Worm (Caenorhabditis elegans): ENCODE results near the gene lat-1.

- TF ChIP-seq flt-1 (GFP tag; IDR thresholded peaks at IDR 0.05) (no peak), ztf-23 (GFP tag; IDR thresholded peaks at IDR 0.05) (no peak), ztf-29 (GFP tag; IDR thresholded peaks at IDR 0.05) (no peak)
Observed at ce11 chrII:8911929-8912328, 15.3 kb downstream of the lat-1 start, which contains the start of gene B0457.4.

Measured in whole organism, midembryonic.